Worm (Caenorhabditis elegans) whole organism, L4 larva: ENCODE data around the gene mapk-15.

Source experiments
- F10B5.3 ChIP-seq: sonication (generic microtip); optimal IDR thresholded peaks from 2 replicates; lab custom pipeline; 2016; ENCODE audit warnings: mild to moderate bottlenecking, missing genetic modification characterization, missing compliant biosample characterization
- T20F7.1 ChIP-seq: fragments of 200-800 bp; sonication (Bioruptor generic); optimal IDR thresholded peaks from 2 replicates; lab custom pipeline; 2018; ENCODE audit warnings: mild to moderate bottlenecking, missing genetic modification characterization, missing compliant biosample characterization
- T26A8.4 ChIP-seq: fragments of 200-800 bp; sonication (Bioruptor generic); IDR thresholded peaks from 2 replicates; pipeline ENCODE4 v1.3.6; 2022; ENCODE audit warnings: missing genetic modification characterization, missing compliant biosample characterization
- Y105C5A.15 ChIP-seq: fragments of 200-800 bp; sonication (Bioruptor generic); IDR thresholded peaks from 2 replicates; pipeline ENCODE4 v1.3.6; 2022; ENCODE audit warnings: missing genetic modification characterization, missing compliant biosample characterization
- Y5F2A.4 ChIP-seq: fragments of 200-800 bp; sonication (Bioruptor generic); optimal IDR thresholded peaks from 2 replicates; lab custom pipeline; 2018; ENCODE audit warnings: mild to moderate bottlenecking, missing genetic modification characterization, missing compliant biosample characterization
- aha-1 ChIP-seq: fragments of 150-350 bp; peaks from one replicate; lab custom pipeline; 2014; ENCODE audit warnings: missing biosample characterization, missing genetic modification characterization
- attf-4 ChIP-seq: sonication (generic microtip); optimal IDR thresholded peaks from 3 replicates; lab custom pipeline; 2017; ENCODE audit warnings: missing biosample characterization, missing genetic modification characterization
- ceh-32 ChIP-seq: sonication (generic microtip); optimal IDR thresholded peaks from 2 replicates; lab custom pipeline; 2016; ENCODE audit warnings: mild to moderate bottlenecking, missing genetic modification characterization, missing compliant biosample characterization; ENCODE audit not compliant: poor library complexity
- ceh-44 ChIP-seq: fragments of 200-800 bp; sonication (Bioruptor generic); IDR thresholded peaks from 2 replicates; pipeline ENCODE4 v1.3.6; 2022; ENCODE audit warnings: missing genetic modification reagents, missing genetic modification characterization, missing compliant biosample characterization
- ceh-82 ChIP-seq: sonication (generic microtip); optimal IDR thresholded peaks from 2 replicates; lab custom pipeline; 2017; ENCODE audit warnings: missing biosample characterization, missing genetic modification characterization
- daf-16 ChIP-seq, 3 experiments: sonication (generic microtip); optimal IDR thresholded peaks; 2 replicates each; lab custom pipeline; 2016 to 2017; ENCODE audit warnings: missing genetic modification characterization in 3 of 3, missing genetic modification reagents in 3 of 3, mild to moderate bottlenecking in 2 of 3, missing compliant biosample characterization in 2 of 3, missing biosample characterization in 1 of 3, moderate library complexity in 1 of 3
- dmd-6 ChIP-seq: fragments of 200-800 bp; sonication (Bioruptor generic); IDR thresholded peaks from 2 replicates; pipeline ENCODE4 v1.3.6; 2022; ENCODE audit warnings: missing genetic modification reagents, missing genetic modification characterization, missing compliant biosample characterization
- dmd-9 ChIP-seq: fragments of 200-800 bp; sonication (Bioruptor generic); IDR thresholded peaks from 2 replicates; pipeline ENCODE4 v1.3.6; 2022; ENCODE audit warnings: missing genetic modification reagents, missing genetic modification characterization, missing compliant biosample characterization
- dpl-1 ChIP-seq: fragments of 150-350 bp; optimal IDR thresholded peaks from 2 replicates; lab custom pipeline; 2014; ENCODE audit warnings: missing biosample characterization, missing genetic modification reagents, missing genetic modification characterization
- duxl-1 ChIP-seq: sonication (generic microtip); optimal IDR thresholded peaks from 2 replicates; lab custom pipeline; 2016; ENCODE audit warnings: mild to moderate bottlenecking, missing genetic modification characterization, moderate library complexity, missing compliant biosample characterization; ENCODE audit not compliant: poor library complexity
- dve-1 ChIP-seq: sonication (generic microtip); optimal IDR thresholded peaks from 2 replicates; lab custom pipeline; 2017; ENCODE audit warnings: antibody characterized with exemption, mild to moderate bottlenecking, missing genetic modification characterization, missing compliant biosample characterization; ENCODE audit not compliant: insufficient read depth
- fos-1 ChIP-seq: fragments of 150-350 bp; optimal IDR thresholded peaks from 2 replicates; lab custom pipeline; 2014; ENCODE audit warnings: missing biosample characterization, missing genetic modification characterization
- gei-8 ChIP-seq: fragments of 200-800 bp; sonication (Bioruptor generic); optimal IDR thresholded peaks from 2 replicates; lab custom pipeline; 2018; ENCODE audit warnings: mild to moderate bottlenecking, missing genetic modification characterization, missing compliant biosample characterization
- hlh-11 ChIP-seq: fragments of 200-800 bp; sonication (Bioruptor generic); optimal IDR thresholded peaks from 2 replicates; lab custom pipeline; 2018; ENCODE audit warnings: mild to moderate bottlenecking, missing genetic modification characterization, missing compliant biosample characterization
- hlh-30 ChIP-seq: sonication (generic microtip); optimal IDR thresholded peaks from 2 replicates; lab custom pipeline; 2017; ENCODE audit warnings: antibody characterized with exemption, mild to moderate bottlenecking, missing genetic modification characterization, missing compliant biosample characterization; ENCODE audit not compliant: insufficient read depth
- hmg-1.1 ChIP-seq: fragments of 200-800 bp; sonication (Bioruptor generic); IDR thresholded peaks from 2 replicates; pipeline ENCODE4 v1.3.6; 2022; ENCODE audit warnings: missing genetic modification reagents, missing genetic modification characterization, missing compliant biosample characterization
- lim-7 ChIP-seq: fragments of 200-800 bp; sonication (Bioruptor generic); IDR thresholded peaks from 2 replicates; pipeline ENCODE4 v1.3.6; 2022; ENCODE audit warnings: missing genetic modification characterization, missing compliant biosample characterization
- lin-1 ChIP-seq: fragments of 200-800 bp; sonication (Bioruptor generic); IDR thresholded peaks from 2 replicates; pipeline ENCODE4 v1.3.6; 2022; ENCODE audit warnings: missing genetic modification reagents, missing genetic modification characterization, missing compliant biosample characterization
- lin-13 ChIP-seq: fragments of 150-350 bp; optimal IDR thresholded peaks from 2 replicates; lab custom pipeline; 2014; ENCODE audit warnings: missing biosample characterization, missing genetic modification reagents, missing genetic modification characterization
- lin-15B ChIP-seq: fragments of 150-350 bp; sonication (generic microtip); optimal IDR thresholded peaks from 3 replicates; lab custom pipeline; 2014; ENCODE audit warnings: missing biosample characterization, missing genetic modification characterization
- lsy-2 ChIP-seq, 2 experiments: fragments of 150-350 bp in 1 of 2; sonication (generic microtip) in 1 of 2; optimal IDR thresholded peaks; 2 replicates each; lab custom pipeline; 2014 to 2017; ENCODE audit warnings: missing biosample characterization in 2 of 2, missing genetic modification characterization in 2 of 2
- madf-9 ChIP-seq: fragments of 200-800 bp; sonication (Bioruptor generic); conservative IDR thresholded peaks from 2 replicates; pipeline ENCODE4 v1.3.6; 2022; ENCODE audit warnings: missing genetic modification reagents, missing genetic modification characterization, missing compliant biosample characterization
- mep-1 ChIP-seq: fragments of 150-350 bp; sonication (generic microtip); optimal IDR thresholded peaks from 3 replicates; lab custom pipeline; 2014; ENCODE audit warnings: missing biosample characterization, missing genetic modification characterization
- mes-2 ChIP-seq: sonication (generic microtip); optimal IDR thresholded peaks from 2 replicates; lab custom pipeline; 2016; ENCODE audit warnings: missing genotype, mild to moderate bottlenecking, missing genetic modification characterization, missing compliant biosample characterization; ENCODE audit not compliant: poor library complexity, severe bottlenecking
- mxl-2 ChIP-seq: fragments of 200-800 bp; sonication (Bioruptor generic); conservative IDR thresholded peaks from 2 replicates; pipeline ENCODE4 v1.3.6; 2022; ENCODE audit warnings: missing genetic modification reagents, missing genetic modification characterization, missing compliant biosample characterization
- nhr-102 ChIP-seq: sonication (generic microtip); optimal IDR thresholded peaks from 2 replicates; lab custom pipeline; 2016; ENCODE audit warnings: mild to moderate bottlenecking, missing genetic modification characterization, moderate library complexity, missing compliant biosample characterization
- nhr-25 ChIP-seq: sonication (generic microtip); optimal IDR thresholded peaks from 2 replicates; lab custom pipeline; 2017; ENCODE audit warnings: missing genetic modification characterization, mild to moderate bottlenecking, missing compliant biosample characterization, antibody characterized with exemption, moderate library complexity, borderline replicate concordance; ENCODE audit not compliant: insufficient read depth
- nhr-6 ChIP-seq: fragments of 150-350 bp; optimal IDR thresholded peaks from 2 replicates; lab custom pipeline; 2014; ENCODE audit warnings: missing biosample characterization, missing genetic modification characterization
- nhr-76 ChIP-seq: fragments of 150-350 bp; optimal IDR thresholded peaks from 2 replicates; lab custom pipeline; 2014; ENCODE audit warnings: missing biosample characterization, missing genetic modification characterization
- php-3 ChIP-seq: fragments of 200-800 bp; sonication (Bioruptor generic); IDR thresholded peaks from 2 replicates; pipeline ENCODE4 v1.3.6; 2022; ENCODE audit warnings: missing genetic modification reagents, missing genetic modification characterization, missing compliant biosample characterization
- rbr-2 ChIP-seq: sonication (generic microtip); optimal IDR thresholded peaks from 2 replicates; lab custom pipeline; 2016; ENCODE audit warnings: missing genotype, missing genetic modification characterization, missing compliant biosample characterization
- saeg-2 ChIP-seq: fragments of 200-800 bp; sonication (Bioruptor generic); IDR thresholded peaks from 2 replicates; pipeline ENCODE4 v1.3.6; 2022; ENCODE audit warnings: missing genetic modification reagents, missing genetic modification characterization, missing compliant biosample characterization
- skn-1 ChIP-seq: fragments of 150-350 bp; optimal IDR thresholded peaks from 2 replicates; lab custom pipeline; 2014; ENCODE audit warnings: missing biosample characterization, missing genetic modification characterization
- tra-1 ChIP-seq: fragments of 200-800 bp; sonication (Bioruptor generic); IDR thresholded peaks from 2 replicates; pipeline ENCODE4 v1.3.6; 2022; ENCODE audit warnings: missing genetic modification reagents, missing genetic modification characterization, missing compliant biosample characterization
- unc-62 ChIP-seq, 3 experiments: fragments of 150-350 bp in 1 of 3; sonication (generic microtip); optimal IDR thresholded peaks in 2 of 3; peaks in 1 of 3; 1 replicate in 1 of 3; 2 replicates in 2 of 3; lab custom pipeline; 2014 to 2017; ENCODE audit warnings: missing biosample characterization in 3 of 3, missing genetic modification characterization in 3 of 3, missing genetic modification reagents in 3 of 3, missing genotype in 1 of 3
- vab-7 ChIP-seq: fragments of 200-800 bp; sonication (Bioruptor generic); IDR thresholded peaks from 2 replicates; pipeline ENCODE4 v1.3.6; 2022; ENCODE audit warnings: missing genetic modification reagents, missing genetic modification characterization, missing compliant biosample characterization
- zag-1 ChIP-seq: fragments of 150-350 bp; optimal IDR thresholded peaks from 2 replicates; lab custom pipeline; 2014; ENCODE audit warnings: missing biosample characterization, missing genetic modification characterization
- zfp-2 ChIP-seq: sonication (generic microtip); optimal IDR thresholded peaks from 2 replicates; lab custom pipeline; 2016; ENCODE audit warnings: mild to moderate bottlenecking, missing genetic modification characterization, missing compliant biosample characterization
- zip-11 ChIP-seq: fragments of 200-800 bp; sonication (Bioruptor generic); IDR thresholded peaks from 2 replicates; pipeline ENCODE4 v1.3.6; 2022; ENCODE audit warnings: missing genetic modification characterization, missing compliant biosample characterization

The mapk-15 gene

ce11 chrIII:6105897-6106296, 38.2 kb downstream of the mapk-15 start:
- TF ChIP-seq Y5F2A.4 (GFP tag; lab: Kevin White, UChicago), result no peak
- peak in 1 of 2 experiments; percentile 83 for TF ChIP-seq unc-62 (GFP tag; optimal IDR thresholded peaks at IDR 0.05 in 1 of 2; lab: Kevin White, UChicago)
- TF ChIP-seq unc-62 (tag; optimal IDR thresholded peaks at IDR 0.05; lab: Kevin White, UChicago), result no peak
- no peak for TF ChIP-seq lin-1 (GFP tag; lab: Robert Waterston, UW)
- no peak for TF ChIP-seq Y105C5A.15 (GFP tag; lab: Robert Waterston, UW)

DNA sequence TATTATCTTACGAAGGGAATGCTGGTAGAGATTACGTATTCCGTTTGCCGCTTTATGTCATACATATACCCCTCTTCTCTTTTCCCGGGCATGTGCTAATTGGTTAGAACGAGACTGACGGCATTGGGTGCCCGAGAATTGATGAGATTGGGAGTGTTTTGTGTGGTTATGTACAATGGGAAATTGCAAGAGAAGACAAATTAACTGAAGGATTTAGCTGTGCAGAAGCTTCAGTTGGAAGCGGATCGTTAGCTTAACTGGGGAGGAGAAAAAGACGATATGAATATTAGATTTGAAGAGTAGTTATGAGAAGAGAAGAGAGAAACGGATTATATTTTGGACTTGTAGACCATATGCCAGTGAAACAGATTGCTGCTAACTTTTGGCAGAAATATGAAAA, 42.5 kb downstream of the mapk-15 start:
- TF ChIP-seq madf-9 (GFP tag; lab: Robert Waterston, UW), result no peak
- TF ChIP-seq attf-4, result no peak
- no peak for TF ChIP-seq hlh-11 (tag; lab: Kevin White, UChicago)
- TF ChIP-seq ceh-32 (tag; lab: Kevin White, UChicago), result no peak
- TF ChIP-seq skn-1 (tag; lab: Kevin White, UChicago), result no peak
- no peak for TF ChIP-seq dmd-9 (GFP tag; lab: Robert Waterston, UW)
- TF ChIP-seq nhr-102 (tag; lab: Kevin White, UChicago), result no peak
- TF ChIP-seq vab-7 (GFP tag; lab: Robert Waterston, UW), result no peak
- TF ChIP-seq lin-1 (GFP tag; lab: Robert Waterston, UW), result no peak
- TF ChIP-seq zip-11 (GFP tag; lab: Robert Waterston, UW), result no peak
- no peak for TF ChIP-seq dve-1 (tag; lab: Kevin White, UChicago)
- no peak for TF ChIP-seq F10B5.3 (tag; lab: Kevin White, UChicago)
- no peak for TF ChIP-seq Y105C5A.15 (GFP tag; lab: Robert Waterston, UW)
- no peak for TF ChIP-seq ceh-44
- TF ChIP-seq, all 104 proteins: peak for 0

- no peak for TF ChIP-seq lim-7 (GFP tag; lab: Robert Waterston, UW)
- TF ChIP-seq mxl-2 (GFP tag; lab: Robert Waterston, UW), result no peak
- no peak for TF ChIP-seq rbr-2
- TF ChIP-seq aha-1, result peak; percentile 86
- TF ChIP-seq zfp-2, result no peak
- TF ChIP-seq fos-1 (tag; lab: Kevin White, UChicago), result no peak
- TF ChIP-seq zag-1 (tag; lab: Kevin White, UChicago), result no peak
- 0 out of 2 replicates have a peak, but pooled peaks have one; percentile 20 for TF ChIP-seq T26A8.4 (GFP tag; lab: Robert Waterston, UW)
- no peak for TF ChIP-seq lin-15B (tag; lab: Kevin White, UChicago)
- TF ChIP-seq nhr-6 (tag; lab: Kevin White, UChicago), result no peak
- peak; percentile 51 for TF ChIP-seq mes-2 (tag; lab: Kevin White, UChicago)
- peak; percentile 52 for TF ChIP-seq dpl-1 (GFP tag; lab: Kevin White, UChicago)
- TF ChIP-seq hmg-1.1 (GFP tag; lab: Robert Waterston, UW), result peak; percentile 55
- TF ChIP-seq php-3, result no peak
- no peak for TF ChIP-seq hlh-30
- no peak for TF ChIP-seq saeg-2 (GFP tag; lab: Robert Waterston, UW)
- no peak for TF ChIP-seq F10B5.3 (tag; lab: Kevin White, UChicago)
Observed at ce11 chrIII:6116281-6116886, 48.7 kb downstream of the mapk-15 start, which contains the start of gene nmt-1. TSS of gene nmt-1 (minus strand) at chrIII:6116331.

ce11 chrIII:6116981-6117380, 49.3 kb downstream of the mapk-15 start:
- no peak for TF ChIP-seq ceh-82
- TF ChIP-seq T20F7.1 (GFP tag; lab: Kevin White, UChicago), result peak; percentile 7
- TF ChIP-seq php-3, result peak; percentile 96
- TF ChIP-seq skn-1 (tag; lab: Kevin White, UChicago), result no peak
- TF ChIP-seq lim-7 (GFP tag; lab: Robert Waterston, UW), result no peak
- no peak for TF ChIP-seq aha-1
- peak in 1 of 2 experiments; percentile 20 for TF ChIP-seq lsy-2 (tag; optimal IDR thresholded peaks at IDR 0.05; lab: Kevin White, UChicago)
- peak; percentile 30; the same call in 1 of the 2 replicates for TF ChIP-seq tra-1
- TF ChIP-seq lin-13 (GFP tag; lab: Kevin White, UChicago), result no peak
- TF ChIP-seq duxl-1, result no peak
- TF ChIP-seq dmd-6 (GFP tag; lab: Robert Waterston, UW), result peak; percentile 56
- TF ChIP-seq nhr-76 (tag; lab: Kevin White, UChicago), result no peak
- TF ChIP-seq nhr-25 (tag; lab: Kevin White, UChicago), result no peak
- TF ChIP-seq gei-8, result no peak
- peak; percentile 55 for TF ChIP-seq mep-1
- no peak for TF ChIP-seq daf-16 (GFP tag; optimal IDR thresholded peaks at IDR 0.05; lab: Kevin White, UChicago)
- peak; percentile 53 for TF ChIP-seq daf-16 (tag; optimal IDR thresholded peaks at IDR 0.05; lab: Kevin White, UChicago)
